Fruit fly (Drosophila melanogaster): ENCODE data around the gene GCS2beta.

The GCS2beta gene

DNA sequence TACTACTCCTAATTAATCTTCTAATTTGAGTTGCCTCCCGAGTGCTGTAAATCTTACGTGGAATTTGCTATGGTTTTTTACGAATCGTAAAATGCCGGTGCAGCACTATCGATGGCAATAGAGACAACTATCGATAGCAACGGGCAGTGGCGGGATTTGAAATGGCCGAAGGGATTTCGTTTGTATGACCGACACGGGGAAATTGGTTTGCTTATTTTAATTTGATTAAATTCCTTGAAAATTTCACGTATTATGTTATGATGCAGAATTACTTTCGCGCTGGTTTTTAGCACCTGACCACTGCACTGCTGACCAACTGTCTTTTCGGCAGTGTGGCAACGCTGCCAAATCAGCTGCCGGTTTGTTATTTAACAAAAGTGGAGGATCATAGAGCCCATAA, at the start of gene GCS2beta, which contains the start of gene CG5131:
Gene GCS2beta, minus strand, starts transcription at position 134 of the 400 bp plus-strand sequence.
Gene CG5131, plus strand, starts transcription at position 328 of the 400 bp plus-strand sequence.
- peak; percentile 90 for TF ChIP-seq noc (tag; optimal IDR thresholded peaks at IDR 0.05)

DNA sequence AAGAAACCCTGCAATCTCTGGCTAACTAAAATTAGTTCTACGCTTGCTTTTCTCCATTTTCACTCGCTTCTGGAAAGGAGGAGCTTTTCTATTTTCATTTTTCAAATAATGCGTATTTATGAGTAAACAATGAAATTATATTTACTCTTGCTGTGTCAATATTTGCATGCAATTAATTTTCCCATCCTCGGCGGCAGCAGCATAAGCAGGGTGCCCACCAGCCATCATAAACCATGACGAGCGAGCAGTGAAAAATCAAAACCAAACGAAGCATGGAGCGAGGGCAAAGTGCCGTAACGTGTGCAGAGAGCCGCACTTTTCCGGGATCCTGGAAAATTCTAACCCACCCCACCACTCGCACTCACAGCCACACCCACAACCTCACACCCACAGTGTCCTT, 49.7 kb upstream of the GCS2beta start:
- TF ChIP-seq noc (tag; optimal IDR thresholded peaks at IDR 0.05), result no peak

DNA sequence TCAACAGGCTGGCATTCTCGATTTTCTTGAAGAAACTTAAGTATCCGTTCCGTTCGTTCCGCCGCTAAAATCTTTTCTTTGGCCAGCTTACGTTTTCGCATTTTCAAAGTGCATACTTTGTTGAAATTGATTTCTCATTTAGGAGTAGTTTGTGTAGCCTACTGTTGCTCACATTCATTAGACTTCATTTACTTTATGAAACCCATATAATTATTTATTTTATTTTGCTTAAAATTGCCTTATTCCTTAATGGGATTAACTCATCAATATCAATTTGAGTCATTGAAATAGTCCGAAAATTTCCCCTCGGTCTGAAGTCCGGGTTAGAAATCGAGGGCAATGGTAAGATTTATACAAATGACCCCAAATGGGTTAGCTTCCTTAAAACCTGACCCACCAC, 48.0 kb upstream of the GCS2beta start, which contains the start of gene CG15145:
Gene CG15145, minus strand, starts transcription at position 101 of the 400 bp plus-strand sequence.
- no peak for TF ChIP-seq noc (tag; optimal IDR thresholded peaks at IDR 0.05)

DNA sequence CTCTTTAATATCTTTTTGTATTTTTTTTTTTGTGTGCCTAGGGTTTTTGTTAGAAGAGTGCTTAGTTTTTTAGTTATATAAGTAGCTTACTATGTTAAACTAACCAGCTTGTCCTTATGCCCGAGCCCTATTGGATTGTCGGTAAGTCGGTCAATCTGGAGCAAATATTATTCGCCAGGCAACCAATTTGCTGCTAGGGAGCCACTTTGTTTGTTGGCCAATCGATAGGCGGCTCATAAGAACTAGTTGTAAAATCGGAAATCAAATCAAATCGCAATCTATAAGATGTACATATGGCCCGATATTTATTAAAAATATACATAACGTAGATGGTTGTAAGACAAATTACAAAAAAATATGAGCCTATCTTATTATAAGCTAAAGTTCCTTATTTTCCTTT, 44.9 kb upstream of the GCS2beta start, which contains the start of gene CG15144:
Gene CG15144, minus strand, starts transcription at position 101 of the 400 bp plus-strand sequence.
- TF ChIP-seq noc (tag; optimal IDR thresholded peaks at IDR 0.05), result no peak

DNA sequence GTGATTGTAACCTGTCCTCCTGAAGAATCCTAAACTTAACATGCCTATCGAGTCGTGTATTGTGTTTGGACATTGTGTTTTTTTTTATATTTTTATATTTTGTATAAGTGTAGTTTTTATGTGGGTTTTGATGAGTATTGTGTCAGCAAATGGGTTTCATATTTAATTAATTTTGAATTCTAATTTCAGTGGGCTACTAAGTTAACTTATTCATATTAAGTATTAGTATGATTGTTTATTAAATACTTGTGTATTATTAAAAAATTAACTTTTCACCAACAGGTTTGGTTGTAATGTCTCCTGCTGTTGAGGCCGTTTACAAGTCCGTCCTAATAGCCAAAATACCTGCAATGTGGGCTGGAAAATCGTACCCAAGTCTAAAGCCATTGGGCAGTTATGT, 40.3 kb upstream of the GCS2beta start, which contains the start of gene CG15143:
Gene CG15143, minus strand, starts transcription at position 101 of the 400 bp plus-strand sequence.
- no peak for TF ChIP-seq noc (tag; optimal IDR thresholded peaks at IDR 0.05)

DNA sequence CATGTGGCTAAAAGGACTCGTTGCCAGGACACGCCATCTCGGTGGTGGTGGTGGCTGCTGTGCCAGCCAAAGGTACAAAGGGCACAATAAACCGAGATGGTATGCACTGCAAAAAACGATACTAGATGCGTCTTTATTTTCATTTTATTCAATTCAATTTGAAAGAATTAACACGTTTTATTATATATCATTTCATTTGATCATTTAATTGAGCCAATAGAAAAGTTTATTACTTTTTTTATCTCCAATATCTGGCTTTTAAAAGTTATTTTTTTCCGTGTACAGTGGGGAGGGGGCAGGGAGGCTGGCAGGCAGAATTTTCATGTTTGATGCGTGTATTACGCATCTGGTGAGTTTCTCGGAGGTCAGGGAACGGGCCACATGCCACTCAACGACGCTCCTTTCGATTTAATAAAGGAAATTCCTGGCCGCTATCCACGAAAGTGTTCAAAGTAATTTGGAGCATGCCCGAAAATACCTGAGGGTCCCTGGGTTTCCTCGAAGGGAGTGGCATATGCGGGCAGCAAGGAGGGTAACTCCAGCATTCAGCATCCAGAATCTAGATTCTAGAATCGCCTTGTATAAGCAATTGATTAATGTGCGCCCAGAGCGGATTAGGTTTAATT, 30.1 kb upstream of the GCS2beta start:
- peak; percentile 32 for TF ChIP-seq noc (tag; optimal IDR thresholded peaks at IDR 0.05)

DNA sequence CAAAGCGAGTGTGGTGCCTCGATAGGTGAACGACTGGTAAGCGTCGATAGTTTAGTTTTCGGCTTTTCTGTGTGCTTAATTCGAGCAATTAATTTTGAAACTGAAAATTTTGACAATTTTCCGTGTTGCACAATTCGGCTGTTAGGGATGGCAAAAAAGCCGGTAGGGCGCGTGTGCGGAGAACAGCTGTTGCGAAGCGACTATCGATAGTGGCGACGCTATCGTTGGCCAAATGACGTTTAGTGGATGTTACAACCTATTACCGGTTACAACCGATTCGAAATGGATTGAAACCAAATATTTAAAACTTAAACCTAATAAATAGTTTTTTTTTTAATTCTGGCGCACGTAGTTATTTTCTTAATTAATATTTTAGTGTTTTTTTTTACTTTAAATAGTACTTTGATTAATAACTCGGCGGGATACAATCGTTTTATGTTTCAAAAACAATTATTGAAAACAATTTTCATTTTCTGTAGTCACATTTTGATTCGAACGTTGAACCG, 16.9 kb upstream of the GCS2beta start, which contains the start of the genes mEFTs and Dhc36C:
Gene mEFTs, minus strand, starts transcription at position 161 of the 506 bp plus-strand sequence.
Gene Dhc36C, plus strand, starts transcription at position 456 of the 506 bp plus-strand sequence.
- no peak for TF ChIP-seq noc (tag; optimal IDR thresholded peaks at IDR 0.05)

DNA sequence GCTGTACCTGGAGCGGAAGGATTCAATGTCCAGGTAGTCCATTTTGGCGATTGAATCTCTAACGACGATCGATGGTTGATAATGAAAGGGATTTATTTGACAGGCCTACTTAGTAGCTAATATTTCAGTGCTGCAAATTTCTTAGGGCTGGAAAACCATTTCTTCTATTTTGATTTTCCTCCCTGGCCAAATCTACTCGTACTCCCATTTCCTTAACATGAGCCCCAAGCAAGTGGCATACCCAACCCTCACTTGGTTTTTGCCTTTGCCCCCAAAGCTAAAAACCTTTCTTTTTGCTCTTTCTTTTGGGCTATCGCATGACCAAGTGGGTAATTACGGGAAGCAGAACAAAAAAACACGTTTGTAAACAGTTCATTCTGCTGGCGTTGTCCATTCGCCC, 14.6 kb upstream of the GCS2beta start, which contains the start of gene CG15142:
Gene CG15142, minus strand, starts transcription at position 101 of the 400 bp plus-strand sequence.
- TF ChIP-seq noc (tag; optimal IDR thresholded peaks at IDR 0.05), result no peak

DNA sequence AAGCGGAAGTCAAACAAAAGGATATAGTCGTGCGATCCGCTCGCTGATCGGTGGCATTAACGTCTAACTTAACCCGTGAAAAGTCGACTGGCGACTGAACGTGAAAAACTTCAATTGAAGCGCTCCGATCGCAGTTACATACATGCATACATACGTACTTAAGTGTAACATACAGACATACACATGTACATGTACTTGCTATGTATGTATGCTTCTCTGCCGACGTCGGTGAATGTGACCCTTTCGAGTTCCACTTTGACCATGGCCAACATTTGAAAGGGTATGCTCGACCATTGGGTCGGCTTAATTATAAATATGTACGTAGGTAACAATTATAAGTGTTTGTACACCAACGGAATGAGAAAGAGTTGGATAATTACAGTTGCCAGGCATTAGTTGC, 13.0 kb upstream of the GCS2beta start, which contains the start of gene qua:
Gene qua, minus strand, starts transcription at position 101 of the 400 bp plus-strand sequence.
- no peak for TF ChIP-seq noc (tag; optimal IDR thresholded peaks at IDR 0.05)

DNA sequence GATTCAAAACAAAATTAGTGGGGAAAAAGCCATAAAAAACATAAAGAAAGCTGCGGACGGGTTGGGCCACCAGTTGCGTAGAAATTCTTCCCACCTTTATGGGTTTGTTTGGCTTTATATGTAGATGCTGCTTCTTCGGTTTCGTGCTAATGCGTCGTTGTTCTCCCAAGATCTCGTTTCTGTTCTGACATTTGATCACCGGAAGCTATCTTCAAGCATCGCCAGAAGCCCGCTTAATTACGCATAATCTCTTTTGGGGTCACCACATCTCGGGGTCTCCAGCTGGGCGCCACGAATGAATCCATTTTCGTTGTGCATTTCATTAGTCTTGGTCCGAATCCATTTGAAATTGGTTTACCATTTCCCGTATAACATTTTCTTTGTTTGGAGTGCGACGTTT, 11.7 kb upstream of the GCS2beta start:
- TF ChIP-seq noc (tag; optimal IDR thresholded peaks at IDR 0.05), result no peak

DNA sequence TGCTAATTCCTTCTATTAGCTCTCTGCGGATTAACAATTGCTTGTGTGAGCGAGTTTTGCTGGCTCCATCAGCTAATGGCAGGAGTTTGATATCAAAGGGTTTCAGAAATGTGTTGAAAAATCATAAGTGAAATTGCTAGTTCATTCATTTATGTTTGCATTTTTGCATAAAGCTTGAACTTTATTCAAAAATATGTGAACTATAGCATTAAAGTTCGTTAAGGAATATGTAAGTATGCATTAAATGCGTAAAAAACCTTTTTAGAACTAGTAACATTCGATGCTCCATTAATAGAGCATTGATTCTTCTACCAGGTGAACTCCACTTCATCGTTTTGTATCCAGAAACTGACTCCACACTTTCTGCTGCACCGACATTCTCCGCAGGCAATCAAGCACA, 8.6 kb upstream of the GCS2beta start:
- TF ChIP-seq noc (tag; optimal IDR thresholded peaks at IDR 0.05), result no peak

DNA sequence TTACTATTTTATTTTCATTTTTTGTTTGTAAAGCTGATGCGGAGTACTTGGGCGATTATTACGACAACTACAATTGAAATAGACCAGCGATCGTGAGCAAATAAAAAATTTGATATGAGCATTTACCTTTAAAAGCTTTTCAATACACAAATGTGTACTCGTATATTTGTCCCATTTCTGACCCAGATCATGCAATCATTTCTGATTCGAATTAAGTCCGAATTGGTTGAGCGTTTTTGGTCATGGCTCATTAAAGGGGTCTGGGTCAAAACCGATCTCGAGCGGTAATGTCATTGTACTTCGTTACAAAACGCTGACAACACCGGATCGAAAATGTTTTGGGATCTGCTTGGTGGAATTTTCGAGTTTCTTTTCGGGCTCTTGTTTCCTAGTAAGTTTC, 2.2 kb upstream of the GCS2beta start, which contains the start of gene CG43220:
Gene CG43220, plus strand, starts transcription at position 301 of the 400 bp plus-strand sequence.
- TF ChIP-seq noc (tag; optimal IDR thresholded peaks at IDR 0.05), result no peak

DNA sequence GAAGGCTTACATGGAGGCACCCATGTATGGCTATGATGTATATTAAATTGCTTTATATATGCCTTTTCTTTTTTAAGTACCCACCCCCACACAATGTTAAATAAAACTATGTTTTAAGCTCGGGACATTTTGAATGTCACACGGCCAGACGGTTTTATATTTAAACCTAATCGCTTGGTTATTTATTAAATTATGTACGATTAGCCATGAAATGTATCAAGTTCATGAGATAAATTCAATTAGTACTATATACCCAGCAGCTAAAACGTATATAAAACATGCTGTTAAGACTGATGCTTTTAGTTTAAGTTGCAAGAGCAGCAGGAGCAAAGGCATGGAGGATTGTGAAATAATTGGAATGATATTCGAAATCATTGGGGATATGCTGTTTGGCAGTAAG, 1.4 kb upstream of the GCS2beta start, which contains the start of the genes CG43221 and CG43645:
Gene CG43221, plus strand, starts transcription at position 301 of the 400 bp plus-strand sequence.
Gene CG43645, plus strand, starts transcription at position 301 of the 400 bp plus-strand sequence.
- no peak for TF ChIP-seq noc (tag; optimal IDR thresholded peaks at IDR 0.05)

DNA sequence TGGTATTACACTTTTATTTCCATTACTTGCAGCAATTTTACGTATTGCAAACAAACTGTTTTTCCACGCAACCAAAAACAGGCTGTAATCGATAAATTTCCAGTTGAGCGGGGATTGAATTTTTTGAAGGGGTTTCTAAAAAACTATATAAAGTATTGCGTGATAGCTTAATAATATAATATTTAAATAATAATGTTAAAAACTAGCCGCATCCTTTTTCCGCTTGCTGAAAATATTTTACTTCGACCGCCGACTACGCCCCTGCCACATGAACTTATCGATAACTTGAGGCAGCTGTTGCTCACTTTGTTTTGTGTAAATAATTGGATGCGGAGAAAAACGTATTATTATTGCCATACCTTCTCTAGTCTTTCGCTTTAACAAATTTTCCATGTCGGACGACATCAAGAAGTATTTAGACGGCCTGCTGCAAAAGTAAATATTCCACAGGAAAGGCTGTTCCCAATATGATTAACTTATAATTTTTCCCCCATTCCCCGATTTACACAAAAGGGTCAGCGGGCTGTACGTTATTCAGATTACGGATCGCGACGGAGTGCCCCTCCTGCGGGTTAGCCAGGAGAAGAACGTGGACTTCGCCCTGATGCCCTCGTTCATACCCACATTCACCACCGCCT, 3.0 kb downstream of the GCS2beta start, which contains the start of the genes fws and Lamtor3:
Gene fws, minus strand, starts transcription at position 87 of the 638 bp plus-strand sequence.
Gene Lamtor3, plus strand, starts transcription at position 289 of the 638 bp plus-strand sequence.
- peak; percentile 96 for TF ChIP-seq noc (tag; optimal IDR thresholded peaks at IDR 0.05)

DNA sequence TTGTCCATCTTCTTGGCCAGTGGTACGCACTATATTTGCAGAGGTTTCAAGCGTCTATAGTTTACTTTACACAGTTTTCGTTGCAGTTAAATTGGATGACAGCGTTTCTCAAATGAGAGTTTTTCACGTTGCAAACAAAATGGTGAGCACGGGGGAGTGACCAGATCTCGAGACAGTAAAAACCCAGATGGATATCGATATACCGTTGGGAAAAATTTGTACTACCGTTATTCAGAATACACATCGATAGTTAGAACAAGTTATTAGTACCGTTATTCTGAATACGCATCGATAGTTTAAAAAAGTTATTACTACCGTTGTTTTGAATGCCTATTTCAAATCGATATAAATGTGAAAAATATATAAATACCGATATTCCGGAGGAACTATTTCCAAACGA, 6.4 kb downstream of the GCS2beta start, which contains the start of gene cass:
Gene cass, minus strand, starts transcription at position 179 of the 400 bp plus-strand sequence.
- no peak for TF ChIP-seq noc (tag; optimal IDR thresholded peaks at IDR 0.05)

Data from whole organism, larva.